Fruit fly (Drosophila melanogaster) whole organism, embryonic: Measurements from ENCODE around the gene slp1.

Source experiments
- Bgb ChIP-seq: fragments of 200-800 bp; sonication (Bioruptor generic); IDR thresholded peaks from 2 replicates; pipeline ENCODE4 v1.3.6; 2022; ENCODE audit warnings: missing biosample characterization, missing genetic modification characterization; ENCODE audit not compliant: partially characterized antibody
- CG11504 ChIP-seq: fragments of 200-800 bp; sonication (Bioruptor generic); optimal IDR thresholded peaks from 3 replicates; lab custom pipeline; 2019; ENCODE audit warnings: missing biosample characterization, mild to moderate bottlenecking, missing genetic modification characterization, moderate library complexity
- CG12155 ChIP-seq: fragments of 200-800 bp; sonication (Bioruptor generic); optimal IDR thresholded peaks from 3 replicates; lab custom pipeline; 2016; ENCODE audit warnings: missing biosample characterization, missing genetic modification characterization
- CG12659 ChIP-seq: fragments of 200-800 bp; sonication (Bioruptor generic); optimal IDR thresholded peaks from 3 replicates; lab custom pipeline; 2017; ENCODE audit warnings: mild to moderate bottlenecking, missing biosample characterization, missing genetic modification reagents, missing genetic modification characterization
- CG13424 ChIP-seq: fragments of 200-800 bp; sonication (Bioruptor generic); optimal IDR thresholded peaks from 2 replicates; lab custom pipeline; 2019; ENCODE audit warnings: missing biosample characterization, mild to moderate bottlenecking, missing genetic modification characterization, moderate library complexity
- CG14014 ChIP-seq: fragments of 200-800 bp; sonication (Bioruptor generic); IDR thresholded peaks from 2 replicates; pipeline ENCODE4 v1.3.6; 2022; ENCODE audit warnings: missing biosample characterization, missing genetic modification characterization
- CG16815 ChIP-seq: fragments of 200-800 bp; sonication (Bioruptor generic); optimal IDR thresholded peaks from 3 replicates; lab custom pipeline; 2017; ENCODE audit warnings: missing biosample characterization, mild to moderate bottlenecking, missing genetic modification characterization
- CG18262 ChIP-seq: fragments of 200-800 bp; optimal IDR thresholded peaks from 3 replicates; lab custom pipeline; 2019; ENCODE audit warnings: missing biosample characterization, mild to moderate bottlenecking, missing genetic modification characterization, moderate library complexity
- CG33213 ChIP-seq: fragments of 200-800 bp; sonication (Bioruptor generic); optimal IDR thresholded peaks from 3 replicates; lab custom pipeline; 2016; ENCODE audit warnings: missing biosample characterization, missing genetic modification characterization
- CG4404 ChIP-seq: fragments of 200-800 bp; sonication (Bioruptor generic); IDR thresholded peaks from 2 replicates; pipeline ENCODE4 v1.3.6; 2022; ENCODE audit warnings: missing biosample characterization, missing genetic modification characterization
- CG4820 ChIP-seq: fragments of 200-800 bp; sonication (Bioruptor generic); optimal IDR thresholded peaks from 3 replicates; lab custom pipeline; 2016; ENCODE audit warnings: missing biosample characterization, missing genetic modification characterization
- CG6689 ChIP-seq: fragments of 200-800 bp; sonication (Bioruptor generic); IDR thresholded peaks from 2 replicates; pipeline ENCODE4 v1.3.6; 2022; ENCODE audit warnings: missing biosample characterization, missing genetic modification characterization
- CG7556 ChIP-seq: fragments of 200-800 bp; sonication (Bioruptor generic); optimal IDR thresholded peaks from 2 replicates; lab custom pipeline; 2017; ENCODE audit warnings: missing biosample characterization, mild to moderate bottlenecking, missing genetic modification characterization
- CG7928 ChIP-seq: fragments of 200-800 bp; sonication (Bioruptor generic); optimal IDR thresholded peaks from 2 replicates; lab custom pipeline; 2017; ENCODE audit warnings: missing biosample characterization, mild to moderate bottlenecking, missing genetic modification characterization
- CG8089 ChIP-seq: fragments of 200-800 bp; sonication (Bioruptor generic); optimal IDR thresholded peaks from 3 replicates; lab custom pipeline; 2016; ENCODE audit warnings: missing biosample characterization, missing genetic modification characterization
- CG8478 ChIP-seq: fragments of >200 bp; optimal IDR thresholded peaks from 2 replicates; lab custom pipeline; 2018
- Chrac-16 ChIP-seq: fragments of 200-800 bp; sonication (Bioruptor generic); optimal IDR thresholded peaks from 3 replicates; lab custom pipeline; 2016; ENCODE audit warnings: missing biosample characterization, missing genetic modification characterization
- CoRest ChIP-seq: fragments of 200-800 bp; sonication (Bioruptor generic); optimal IDR thresholded peaks from 3 replicates; lab custom pipeline; 2018; ENCODE audit warnings: missing biosample characterization, mild to moderate bottlenecking, missing genetic modification characterization, moderate library complexity
- CrebB ChIP-seq: fragments of 200-800 bp; sonication (Bioruptor generic); optimal IDR thresholded peaks from 3 replicates; lab custom pipeline; 2018; ENCODE audit warnings: missing biosample characterization, mild to moderate bottlenecking, missing genetic modification characterization
- Ets65A ChIP-seq: fragments of 200-800 bp; sonication (Bioruptor generic); peaks from one replicate; lab custom pipeline; 2016; ENCODE audit warnings: missing biosample characterization, missing genetic modification characterization
- Hmx ChIP-seq: fragments of 200-800 bp; sonication (Bioruptor generic); optimal IDR thresholded peaks from 2 replicates; lab custom pipeline; 2016; ENCODE audit warnings: missing biosample characterization, missing genetic modification characterization
- Meics ChIP-seq: fragments of 200-800 bp; sonication (Bioruptor generic); optimal IDR thresholded peaks from 2 replicates; lab custom pipeline; 2017; ENCODE audit warnings: missing biosample characterization, mild to moderate bottlenecking, missing genetic modification characterization
- Ptx1 ChIP-seq: fragments of 200-800 bp; sonication (Bioruptor generic); IDR thresholded peaks from 2 replicates; pipeline ENCODE4 v1.3.6; 2022; ENCODE audit warnings: missing biosample characterization, missing genetic modification characterization
- Sox102F ChIP-seq: fragments of 200-800 bp; sonication (Bioruptor generic); optimal IDR thresholded peaks from 2 replicates; lab custom pipeline; 2018; ENCODE audit warnings: missing biosample characterization, mild to moderate bottlenecking, missing genetic modification characterization, moderate library complexity
- Spps ChIP-seq: fragments of 200-800 bp; sonication (Bioruptor generic); optimal IDR thresholded peaks from 2 replicates; lab custom pipeline; 2018; ENCODE audit warnings: missing biosample characterization, mild to moderate bottlenecking, missing genetic modification characterization
- Stat92E ChIP-seq, 3 experiments: fragments of >200 bp in 2 of 3; fragments of 200-800 bp in 1 of 3; sonication (Bioruptor generic) in 1 of 3; optimal IDR thresholded peaks; 2 replicates each; lab custom pipeline; 2017 to 2019; ENCODE audit warnings: missing biosample characterization in 3 of 3, missing genetic modification characterization in 3 of 3, mild to moderate bottlenecking in 1 of 3, moderate library complexity in 1 of 3
- Xbp1 ChIP-seq: fragments of 200-800 bp; sonication (Bioruptor generic); optimal IDR thresholded peaks from 3 replicates; lab custom pipeline; 2016; ENCODE audit warnings: missing biosample characterization, mild to moderate bottlenecking, missing genetic modification characterization
- Xrp1 ChIP-seq: fragments of 200-800 bp; sonication (Bioruptor generic); IDR thresholded peaks from 2 replicates; pipeline ENCODE4 v1.3.6; 2022; ENCODE audit warnings: missing biosample characterization, missing genetic modification characterization
- bcd ChIP-seq: fragments of 200-800 bp; sonication (Bioruptor generic); optimal IDR thresholded peaks from 2 replicates; lab custom pipeline; 2017; ENCODE audit warnings: missing biosample characterization, mild to moderate bottlenecking, missing genetic modification characterization
- chif ChIP-seq, 2 experiments: fragments of 200-800 bp; sonication (Bioruptor generic); optimal IDR thresholded peaks; 3 replicates each; lab custom pipeline; 2016; ENCODE audit warnings: missing biosample characterization in 2 of 2, missing genetic modification characterization in 2 of 2
- cwo ChIP-seq: fragments of 200-800 bp; sonication (Bioruptor generic); optimal IDR thresholded peaks from 3 replicates; lab custom pipeline; 2017; ENCODE audit warnings: missing biosample characterization, missing genetic modification characterization, mild to moderate bottlenecking, moderate library complexity, missing genetic modification reagents
- da ChIP-seq: fragments of 200-800 bp; sonication (Bioruptor generic); optimal IDR thresholded peaks from 2 replicates; lab custom pipeline; 2016; ENCODE audit warnings: missing biosample characterization, missing genetic modification characterization
- en ChIP-seq: fragments of 200-800 bp; sonication (Bioruptor generic); optimal IDR thresholded peaks from 2 replicates; lab custom pipeline; 2016; ENCODE audit warnings: missing biosample characterization, missing genetic modification characterization
- esg ChIP-seq: fragments of 200-800 bp; sonication (Bioruptor generic); conservative IDR thresholded peaks from 2 replicates; pipeline ENCODE4 v1.3.6; 2022; ENCODE audit warnings: missing biosample characterization, missing genetic modification characterization
- eve ChIP-seq, 2 experiments: fragments of >200 bp; optimal IDR thresholded peaks; 2 replicates each; lab custom pipeline; 2017; ENCODE audit warnings: missing biosample characterization in 2 of 2, missing genetic modification characterization in 2 of 2
- gcm2 ChIP-seq: fragments of 200-800 bp; sonication (Bioruptor generic); optimal IDR thresholded peaks from 2 replicates; lab custom pipeline; 2016; ENCODE audit warnings: missing biosample characterization, missing genetic modification characterization
- grn ChIP-seq: fragments of 200-800 bp; sonication (Bioruptor generic); optimal IDR thresholded peaks from 3 replicates; lab custom pipeline; 2017; ENCODE audit warnings: missing biosample characterization, missing genetic modification characterization
- hb ChIP-seq: fragments of 200-800 bp; sonication (Bioruptor generic); IDR thresholded peaks from 3 replicates; pipeline ENCODE4 v1.3.6; 2022; ENCODE audit warnings: missing biosample characterization, missing genetic modification characterization; ENCODE audit not compliant: partially characterized antibody
- hkb ChIP-seq, 2 experiments: fragments of 200-800 bp in 1 of 2; fragments of >200 bp in 1 of 2; sonication (Bioruptor generic) in 1 of 2; IDR thresholded peaks in 1 of 2; optimal IDR thresholded peaks in 1 of 2; 2 replicates each; pipeline versions ENCODE4 v1.3.6 to Lab custom; 2017 to 2022; ENCODE audit warnings: missing biosample characterization in 1 of 2, missing genetic modification characterization in 1 of 2
- ind ChIP-seq: fragments of 200-800 bp; sonication (Bioruptor generic); optimal IDR thresholded peaks from 3 replicates; lab custom pipeline; 2016; ENCODE audit warnings: missing biosample characterization, missing genetic modification characterization
- lab ChIP-seq: fragments of 200-800 bp; sonication (Bioruptor generic); optimal IDR thresholded peaks from 3 replicates; lab custom pipeline; 2017; ENCODE audit warnings: missing biosample characterization, missing genetic modification characterization, mild to moderate bottlenecking, moderate library complexity, missing genetic modification reagents
- mld ChIP-seq: fragments of 200-800 bp; sonication (Bioruptor generic); IDR thresholded peaks from 3 replicates; pipeline ENCODE4 v1.3.6; 2022; ENCODE audit warnings: missing biosample characterization, missing genetic modification characterization; ENCODE audit not compliant: partially characterized antibody
- nmo ChIP-seq: fragments of 200-800 bp; sonication (Bioruptor generic); optimal IDR thresholded peaks from 2 replicates; lab custom pipeline; 2018; ENCODE audit warnings: missing biosample characterization, mild to moderate bottlenecking, missing genetic modification characterization, moderate library complexity
- oc ChIP-seq: fragments of 200-800 bp; sonication (Bioruptor generic); optimal IDR thresholded peaks from 2 replicates; lab custom pipeline; 2018; ENCODE audit warnings: missing biosample characterization, mild to moderate bottlenecking, missing genetic modification characterization, moderate library complexity
- sens ChIP-seq: fragments of 200-800 bp; sonication (Bioruptor generic); peaks from one replicate; lab custom pipeline; 2016; ENCODE audit warnings: missing biosample characterization, missing genetic modification characterization
- sqz ChIP-seq: fragments of 200-800 bp; sonication (Bioruptor generic); optimal IDR thresholded peaks from 3 replicates; lab custom pipeline; 2018; ENCODE audit warnings: missing biosample characterization, mild to moderate bottlenecking, missing genetic modification characterization
- stc ChIP-seq: fragments of 200-800 bp; sonication (Bioruptor generic); IDR thresholded peaks from 2 replicates; pipeline ENCODE4 v1.3.6; 2022; ENCODE audit warnings: missing biosample characterization, missing genetic modification characterization
- tap ChIP-seq: fragments of 200-800 bp; optimal IDR thresholded peaks from 3 replicates; lab custom pipeline; 2019; ENCODE audit warnings: missing biosample characterization, mild to moderate bottlenecking, missing genetic modification characterization, moderate library complexity
- vvl ChIP-seq: fragments of 200-800 bp; sonication (Bioruptor generic); IDR thresholded peaks from 2 replicates; pipeline ENCODE4 v1.3.6; 2022; ENCODE audit warnings: missing biosample characterization, missing genetic modification characterization
- wor ChIP-seq: fragments of 200-800 bp; sonication (Bioruptor generic); IDR thresholded peaks from 2 replicates; pipeline ENCODE4 v1.3.6; 2022; ENCODE audit warnings: missing biosample characterization, missing genetic modification characterization

slp1 gene

DNA sequence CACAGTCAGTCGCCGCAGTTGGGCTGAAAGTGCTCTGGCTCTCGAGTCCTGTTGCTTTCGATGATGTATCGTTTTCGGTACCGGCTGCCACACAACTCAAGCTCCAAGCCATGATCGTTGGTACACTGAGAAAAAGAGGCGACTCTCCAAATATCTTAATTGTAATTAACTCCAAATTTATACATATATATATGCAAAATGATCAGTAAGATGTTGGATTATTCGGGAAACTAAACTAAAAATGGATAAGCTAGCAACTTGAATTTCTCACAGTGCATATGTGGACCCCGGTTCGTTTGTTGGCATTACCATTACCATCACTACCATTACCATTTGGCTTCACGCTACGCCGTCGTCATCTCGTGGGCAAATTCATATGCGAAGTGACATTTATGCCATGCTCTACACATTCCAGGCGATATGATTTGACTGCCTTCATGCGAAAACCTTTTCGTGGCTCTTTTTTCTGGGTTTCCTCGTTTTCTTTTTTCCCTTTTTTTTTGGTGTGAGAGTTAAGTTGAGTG is 28.1 kb downstream of the slp1 start (continued):
- no peak for TF ChIP-seq wor (GFP tag; lab: Robert Waterston, UW)
- no peak for TF ChIP-seq Spps (tag; lab: Kevin White, UChicago)
- TF ChIP-seq vvl (GFP tag; lab: Robert Waterston, UW): peak; percentile 41; the same call in 1 of the 2 replicates
- TF ChIP-seq Xbp1 (GFP tag; lab: Kevin White, UChicago): peak; percentile 23
- no peak for TF ChIP-seq lab (GFP tag; lab: Kevin White, UChicago)
- TF ChIP-seq CG11504: peak; percentile 20
- TF ChIP-seq sens: peak; percentile 73
- no peak for TF ChIP-seq Hmx
- TF ChIP-seq tap (tag; lab: Kevin White, UChicago): no peak
- peak; percentile 45 for TF ChIP-seq CG4404 (GFP tag; lab: Robert Waterston, UW)
- TF ChIP-seq nmo (GFP tag; lab: Kevin White, UChicago): peak; percentile 22
- TF ChIP-seq CG33213 (GFP tag; lab: Kevin White, UChicago): no peak
- peak in 1 of 2 experiments; percentile 4 for TF ChIP-seq chif (GFP tag; optimal IDR thresholded peaks at IDR 0.05; lab: Kevin White, UChicago)
- no peak for TF ChIP-seq CrebB (tag; lab: Kevin White, UChicago)
- no peak for TF ChIP-seq Meics (GFP tag; lab: Kevin White, UChicago)
- no peak for TF ChIP-seq CG12659 (GFP tag; lab: Kevin White, UChicago)
- no peak for TF ChIP-seq CG8089 (GFP tag; lab: Kevin White, UChicago)
- peak; percentile 2 for TF ChIP-seq CoRest (tag; lab: Kevin White, UChicago)
- no peak for TF ChIP-seq oc (tag; lab: Kevin White, UChicago)
- TF ChIP-seq sqz (GFP tag; lab: Kevin White, UChicago): no peak
- no peak for TF ChIP-seq stc (GFP tag; lab: Robert Waterston, UW)
- TF ChIP-seq en (GFP tag; lab: Kevin White, UChicago): no peak
- peak; percentile 19 for TF ChIP-seq CG4820 (GFP tag; lab: Kevin White, UChicago)
- no peak for TF ChIP-seq CG14014
- TF ChIP-seq Sox102F (GFP tag; lab: Kevin White, UChicago): peak; percentile 11
- TF ChIP-seq ind: no peak
- TF ChIP-seq Chrac-16: no peak
- TF ChIP-seq CG18262 (tag; lab: Kevin White, UChicago): peak; percentile 36
- TF ChIP-seq CG12155 (GFP tag; lab: Kevin White, UChicago): no peak
- TF ChIP-seq esg (GFP tag; lab: Robert Waterston, UW): no peak
- 0 out of 2 replicates have a peak, but pooled peaks have one; percentile 14 for TF ChIP-seq Ptx1 (GFP tag; lab: Robert Waterston, UW)
- no peak for TF ChIP-seq CG7556 (GFP tag; lab: Kevin White, UChicago)
- no peak for TF ChIP-seq hkb (optimal IDR thresholded peaks at IDR 0.05; lab: Kevin White, UChicago)
- TF ChIP-seq hkb (GFP tag; IDR thresholded peaks at IDR 0.05; lab: Robert Waterston, UW): no peak
- peak; percentile 2 for TF ChIP-seq CG16815 (GFP tag; lab: Kevin White, UChicago)
- no peak for TF ChIP-seq grn (GFP tag; lab: Kevin White, UChicago)
- no peak for TF ChIP-seq gcm2
- 0 out of 2 replicates have a peak, but pooled peaks have one; percentile 27 for TF ChIP-seq CG6689 (GFP tag; lab: Robert Waterston, UW)
- no peak for TF ChIP-seq cwo (GFP tag; lab: Kevin White, UChicago)
- TF ChIP-seq eve (GFP tag; optimal IDR thresholded peaks at IDR 0.05; lab: Kevin White, UChicago): peak in 1 of 2 experiments; percentile 0
- no peak for TF ChIP-seq Bgb (GFP tag; lab: Robert Waterston, UW)
- no peak for TF ChIP-seq CG8478 (lab: Kevin White, UChicago)
- TF ChIP-seq Stat92E (GFP tag; optimal IDR thresholded peaks at IDR 0.05; lab: Kevin White, UChicago): no peak
- TF ChIP-seq CG13424 (tag; lab: Kevin White, UChicago): peak; percentile 2
- TF ChIP-seq CG7928 (GFP tag; lab: Kevin White, UChicago): no peak
- TF ChIP-seq da (GFP tag; lab: Kevin White, UChicago): no peak
- TF ChIP-seq bcd (GFP tag; lab: Kevin White, UChicago): no peak
- no peak for TF ChIP-seq hb (GFP tag; lab: Robert Waterston, UW)
- 0 out of 2 replicates have a peak, but pooled peaks have one; percentile 61 for TF ChIP-seq Xrp1 (GFP tag; lab: Robert Waterston, UW)
- no peak for TF ChIP-seq mld (GFP tag; lab: Robert Waterston, UW)
- TF ChIP-seq Ets65A (GFP tag; lab: Kevin White, UChicago): peak; percentile 88
